Fruit fly (Drosophila melanogaster) whole organism, embryonic: Measurements from ENCODE around the gene Cpsf5.

Experiments used
- Blimp-1 ChIP-seq: fragments of 200-800 bp; sonication (Bioruptor generic); optimal IDR thresholded peaks from 3 replicates; lab custom pipeline; 2018; ENCODE audit warnings: missing biosample characterization, missing genetic modification characterization, mild to moderate bottlenecking, moderate library complexity, missing genetic modification reagents
- CG10979 ChIP-seq: fragments of 200-800 bp; sonication (Bioruptor generic); optimal IDR thresholded peaks from 2 replicates; lab custom pipeline; 2018; ENCODE audit warnings: missing biosample characterization, mild to moderate bottlenecking, missing genetic modification characterization, moderate library complexity
- CG31224 ChIP-seq: fragments of 200-800 bp; sonication (Bioruptor generic); IDR thresholded peaks from 2 replicates; pipeline ENCODE4 v1.3.6; 2022; ENCODE audit warnings: missing biosample characterization, missing genetic modification characterization
- CG8359 ChIP-seq: fragments of 200-800 bp; sonication (Bioruptor generic); optimal IDR thresholded peaks from 2 replicates; lab custom pipeline; 2017; ENCODE audit warnings: missing biosample characterization, mild to moderate bottlenecking, missing genetic modification characterization, borderline replicate concordance
- Usf ChIP-seq: fragments of 200-800 bp; sonication (Bioruptor generic); optimal IDR thresholded peaks from 2 replicates; lab custom pipeline; 2017; ENCODE audit warnings: missing genotype, missing biosample characterization, missing genetic modification characterization
- ato ChIP-seq: fragments of 200-800 bp; sonication (Bioruptor generic); IDR thresholded peaks from 2 replicates; pipeline ENCODE4 v1.3.6; 2022; ENCODE audit warnings: missing biosample characterization, missing genetic modification characterization; ENCODE audit not compliant: partially characterized antibody
- fd96Cb ChIP-seq: fragments of 200-800 bp; sonication (Bioruptor generic); optimal IDR thresholded peaks from 2 replicates; lab custom pipeline; 2018; ENCODE audit warnings: missing biosample characterization, mild to moderate bottlenecking, missing genetic modification characterization, moderate library complexity
- nau ChIP-seq: fragments of 200-800 bp; sonication (Bioruptor generic); optimal IDR thresholded peaks from 3 replicates; lab custom pipeline; 2017; ENCODE audit warnings: missing biosample characterization, mild to moderate bottlenecking, missing genetic modification characterization, missing genetic modification reagents
- otp ChIP-seq: fragments of 200-800 bp; sonication (Bioruptor generic); IDR thresholded peaks from 3 replicates; pipeline ENCODE4, ENCODE4 v1.3.6; 2022; ENCODE audit warnings: missing biosample characterization, missing genetic modification characterization
- pita ChIP-seq: fragments of 200-800 bp; sonication (Bioruptor generic); optimal IDR thresholded peaks from 2 replicates; lab custom pipeline; 2017; ENCODE audit warnings: missing biosample characterization, mild to moderate bottlenecking, missing genetic modification characterization
- pnt ChIP-seq: fragments of 200-800 bp; sonication (Bioruptor generic); optimal IDR thresholded peaks from 3 replicates; lab custom pipeline; 2016; ENCODE audit warnings: missing biosample characterization, missing genetic modification characterization
- sens-2 ChIP-seq: fragments of 200-800 bp; sonication (Bioruptor generic); IDR thresholded peaks from 2 replicates; pipeline ENCODE4 v1.3.6; 2022; ENCODE audit warnings: missing biosample characterization, missing genetic modification characterization

- TF ChIP-seq pnt (GFP tag; lab: Kevin White, UChicago) (no peak), CG31224 (GFP tag; lab: Robert Waterston, UW) (no peak), otp (GFP tag; lab: Robert Waterston, UW) (no peak), CG10979 (no peak), sens-2 (GFP tag; lab: Robert Waterston, UW) (no peak), nau (GFP tag; lab: Kevin White, UChicago) (no peak), pita (no peak), fd96Cb (tag; lab: Kevin White, UChicago) (no peak), Blimp-1 (GFP tag; lab: Kevin White, UChicago) (no peak), Usf (GFP tag; lab: Kevin White, UChicago) (no peak), CG8359 (no peak), ato (GFP tag; lab: Robert Waterston, UW) (no peak; the same call in 1 of the 2 replicates)
These were observed 9.3 kb upstream of the Cpsf5 start for dm6 chr3L:9401354-9402156.
